Worm (Caenorhabditis elegans): Measurements from ENCODE around the gene F55B11.5.

The F55B11.5 gene

DNA sequence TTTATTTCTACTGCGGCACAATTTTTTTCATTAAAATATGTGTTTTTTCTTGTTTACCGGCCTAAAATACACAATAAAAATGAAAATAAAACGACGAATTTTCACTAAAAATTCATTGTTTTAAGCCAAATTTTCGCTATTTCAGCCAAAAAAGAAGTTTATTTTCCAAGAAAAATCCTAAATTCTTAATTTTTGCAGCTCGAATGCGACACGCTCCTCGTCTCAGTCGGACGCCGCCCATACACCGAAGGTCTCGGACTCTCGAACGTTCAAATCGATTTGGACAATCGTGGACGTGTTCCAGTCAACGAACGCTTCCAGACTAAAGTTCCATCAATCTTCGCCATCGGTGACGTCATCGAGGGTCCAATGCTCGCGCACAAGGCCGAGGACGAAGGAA, 38.6 kb downstream of the F55B11.5 start:
- no peak for TF ChIP-seq him-1 (tag; optimal IDR thresholded peaks at IDR 0.05)
- TF ChIP-seq dao-5 (tag; optimal IDR thresholded peaks at IDR 0.05): no peak
- no peak for TF ChIP-seq W03F9.2 (tag; optimal IDR thresholded peaks at IDR 0.05)

DNA sequence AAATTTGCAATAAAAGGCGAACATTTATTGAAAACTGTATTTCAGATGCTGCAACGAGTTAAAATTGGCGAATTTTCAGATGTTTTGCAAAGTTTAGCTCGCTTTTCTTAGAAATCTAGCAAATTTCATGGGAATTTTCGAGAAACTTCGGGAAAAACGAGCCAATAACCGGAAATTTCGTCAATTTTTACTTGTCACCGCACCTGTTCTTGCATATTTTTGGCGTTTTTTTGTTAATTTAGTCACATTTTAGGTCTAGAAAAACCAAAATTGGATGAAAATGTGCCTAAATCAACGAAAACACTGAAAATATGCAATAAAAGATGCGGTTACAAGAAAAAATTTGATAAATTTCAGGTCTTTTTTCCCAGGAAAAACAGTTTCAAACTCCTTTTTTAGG, 39.3 kb downstream of the F55B11.5 start:
- no peak for TF ChIP-seq dao-5 (tag; optimal IDR thresholded peaks at IDR 0.05)
- no peak for TF ChIP-seq him-1 (tag; optimal IDR thresholded peaks at IDR 0.05)
- TF ChIP-seq W03F9.2 (tag; optimal IDR thresholded peaks at IDR 0.05): no peak

DNA sequence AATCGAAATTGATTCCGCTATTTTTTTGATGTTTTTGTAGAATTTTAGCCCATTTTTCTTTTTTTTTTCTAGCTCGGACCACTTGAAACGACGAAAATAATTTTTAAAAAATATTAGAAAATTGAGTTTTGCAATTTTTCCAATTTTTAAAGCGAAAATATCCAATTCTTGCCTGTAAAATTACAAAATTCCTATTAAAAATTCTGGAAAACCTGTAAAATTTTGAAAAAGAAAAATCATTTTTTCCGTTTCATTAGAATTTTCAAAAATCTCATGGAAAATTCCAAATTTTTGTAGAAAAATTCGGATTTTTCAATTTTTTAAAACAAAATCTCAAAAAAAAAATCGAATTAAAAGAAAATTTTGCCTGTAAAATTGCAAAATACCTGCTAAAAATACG, 41.5 kb downstream of the F55B11.5 start:
- TF ChIP-seq W03F9.2 (tag; optimal IDR thresholded peaks at IDR 0.05) (no peak), him-1 (tag; optimal IDR thresholded peaks at IDR 0.05) (no peak), dao-5 (tag; optimal IDR thresholded peaks at IDR 0.05) (no peak)
